Worm (Caenorhabditis elegans): ENCODE results near the gene D1005.2.

Gene D1005.2

ce11 chrX:1438925-1439324, 19.9 kb upstream of the D1005.2 start:
- TF ChIP-seq ceh-16 (tag; optimal IDR thresholded peaks at IDR 0.05) (no peak), ceh-28 (tag; optimal IDR thresholded peaks at IDR 0.05) (peak; percentile 7), tbx-2 (tag; optimal IDR thresholded peaks at IDR 0.05) (no peak), mdl-1 (tag; optimal IDR thresholded peaks at IDR 0.05) (peak; percentile 7), mml-1 (tag; optimal IDR thresholded peaks at IDR 0.05) (no peak), fkh-10 (GFP tag; optimal IDR thresholded peaks at IDR 0.05) (peak; percentile 16)

- no peak for TF ChIP-seq nhr-67 (tag; optimal IDR thresholded peaks at IDR 0.05)
- no peak for TF ChIP-seq zag-1 (tag; optimal IDR thresholded peaks at IDR 0.05)
- TF ChIP-seq snpc-4 (tag; optimal IDR thresholded peaks at IDR 0.05) = no peak
- no peak for TF ChIP-seq ceh-82 (tag; optimal IDR thresholded peaks at IDR 0.05)
- no peak for TF ChIP-seq tbx-2 (tag; optimal IDR thresholded peaks at IDR 0.05)
- TF ChIP-seq ZK546.5 (tag; optimal IDR thresholded peaks at IDR 0.05) = no peak
- no peak for TF ChIP-seq egl-5 (tag; optimal IDR thresholded peaks at IDR 0.05)
- no peak for TF ChIP-seq mdl-1 (tag; optimal IDR thresholded peaks at IDR 0.05)
- TF ChIP-seq skn-1 (tag; optimal IDR thresholded peaks at IDR 0.05) = no peak
- no peak for TF ChIP-seq nhr-237 (tag; optimal IDR thresholded peaks at IDR 0.05)
- no peak for TF ChIP-seq nhr-25 (tag; optimal IDR thresholded peaks at IDR 0.05)
- no peak for TF ChIP-seq nhr-23 (tag; optimal IDR thresholded peaks at IDR 0.05)
- no peak for TF ChIP-seq sea-2 (GFP tag; optimal IDR thresholded peaks at IDR 0.05)
Measured at ce11 chrX:1440161-1440560, 18.7 kb upstream of the D1005.2 start, which contains the start of gene sedl-1. TSS of gene sedl-1 (minus strand) at chrX:1440261.

ce11 chrX:1441602-1442183, 17.1 kb upstream of the D1005.2 start:
- TF ChIP-seq jun-1 (tag; optimal IDR thresholded peaks at IDR 0.05) = no peak
- TF ChIP-seq ceh-9 (tag; optimal IDR thresholded peaks at IDR 0.05) = no peak
- no peak for TF ChIP-seq nhr-23 (tag; optimal IDR thresholded peaks at IDR 0.05)
- no peak for TF ChIP-seq ceh-16 (tag; optimal IDR thresholded peaks at IDR 0.05)
- no peak for TF ChIP-seq mml-1 (tag; optimal IDR thresholded peaks at IDR 0.05)
- TF ChIP-seq fkh-10 (GFP tag; optimal IDR thresholded peaks at IDR 0.05) = no peak

ce11 chrX:1443556-1444243, 15.1 kb upstream of the D1005.2 start:
- TF ChIP-seq ceh-28 (tag; optimal IDR thresholded peaks at IDR 0.05) = peak; percentile 28
- TF ChIP-seq nhr-11 (tag; optimal IDR thresholded peaks at IDR 0.05) = no peak
- TF ChIP-seq jun-1 (tag; optimal IDR thresholded peaks at IDR 0.05) = no peak
- TF ChIP-seq elt-1 (tag; optimal IDR thresholded peaks at IDR 0.05) = no peak
- TF ChIP-seq ama-1 (optimal IDR thresholded peaks at IDR 0.05) = no peak
- no peak for TF ChIP-seq aly-2 (tag; optimal IDR thresholded peaks at IDR 0.05)
- TF ChIP-seq eor-1 (tag; optimal IDR thresholded peaks at IDR 0.05) = no peak
- TF ChIP-seq nhr-23 (tag; optimal IDR thresholded peaks at IDR 0.05) = peak; percentile 21
- TF ChIP-seq snpc-4 (tag; optimal IDR thresholded peaks at IDR 0.05) = no peak
- no peak for TF ChIP-seq ceh-82 (tag; optimal IDR thresholded peaks at IDR 0.05)
- TF ChIP-seq ceh-9 (tag; optimal IDR thresholded peaks at IDR 0.05) = no peak
- no peak for TF ChIP-seq nfya-1 (tag; optimal IDR thresholded peaks at IDR 0.05; ENCODE audit: insufficient read depth)
- TF ChIP-seq nhr-12 (tag; optimal IDR thresholded peaks at IDR 0.05) = no peak
- no peak for TF ChIP-seq ztf-4 (tag; optimal IDR thresholded peaks at IDR 0.05)
- no peak for TF ChIP-seq mml-1 (tag; optimal IDR thresholded peaks at IDR 0.05)
- no peak for TF ChIP-seq fkh-2 (tag; optimal IDR thresholded peaks at IDR 0.05)
- no peak for TF ChIP-seq lin-39 (tag; optimal IDR thresholded peaks at IDR 0.05)
- TF ChIP-seq ZK546.5 (tag; optimal IDR thresholded peaks at IDR 0.05) = no peak
- peak; percentile 34 for TF ChIP-seq elt-2 (tag; optimal IDR thresholded peaks at IDR 0.05)
- TF ChIP-seq elt-3 (tag; optimal IDR thresholded peaks at IDR 0.05) = no peak
- TF ChIP-seq R02D3.7 (tag; optimal IDR thresholded peaks at IDR 0.05) = no peak
- TF ChIP-seq sea-2 (GFP tag; optimal IDR thresholded peaks at IDR 0.05) = no peak
- TF ChIP-seq egl-5 (tag; optimal IDR thresholded peaks at IDR 0.05) = no peak

- TF ChIP-seq mdl-1 (tag; optimal IDR thresholded peaks at IDR 0.05) (no peak), mml-1 (tag; optimal IDR thresholded peaks at IDR 0.05) (no peak), nhr-25 (tag; optimal IDR thresholded peaks at IDR 0.05) (peak; percentile 11), nhr-237 (tag; optimal IDR thresholded peaks at IDR 0.05) (no peak), nhr-23 (tag; optimal IDR thresholded peaks at IDR 0.05) (peak; percentile 33), nhr-43 (tag; optimal IDR thresholded peaks at IDR 0.05; ENCODE audit: poor library complexity, severe bottlenecking) (peak; percentile 16), ama-1 (optimal IDR thresholded peaks at IDR 0.05) (peak; percentile 89), elt-2 (tag; optimal IDR thresholded peaks at IDR 0.05) (peak; percentile 33), ceh-9 (tag; optimal IDR thresholded peaks at IDR 0.05) (no peak), lsy-12 (tag; optimal IDR thresholded peaks at IDR 0.05) (peak; percentile 34)
Measured at ce11 chrX:1445696-1446095, 13.1 kb upstream of the D1005.2 start.
